Worm (Caenorhabditis elegans) whole organism, L2 larva: ENCODE data around the gene ubh-2.

ENCODE experiments used
- F13H6.1 ChIP-seq: sonication (generic microtip); optimal IDR thresholded peaks from 2 replicates; lab custom pipeline; 2016; ENCODE audit warnings: missing genetic modification characterization, missing compliant biosample characterization
- R02D3.7 ChIP-seq: fragments of 150-350 bp; optimal IDR thresholded peaks from 2 replicates; lab custom pipeline; 2014; ENCODE audit warnings: missing biosample characterization, missing genetic modification characterization
- Y55F3AM.14 ChIP-seq: fragments of 200-800 bp; sonication (Bioruptor generic); optimal IDR thresholded peaks from 2 replicates; lab custom pipeline; 2018; ENCODE audit warnings: mild to moderate bottlenecking, missing genetic modification characterization, missing compliant biosample characterization
- ZK546.5 ChIP-seq: sonication (generic microtip); optimal IDR thresholded peaks from 2 replicates; lab custom pipeline; 2017; ENCODE audit warnings: missing biosample characterization, missing genetic modification characterization
- alr-1 ChIP-seq: fragments of 150-350 bp; optimal IDR thresholded peaks from 2 replicates; lab custom pipeline; 2014; ENCODE audit warnings: missing biosample characterization, missing genetic modification characterization
- aly-2 ChIP-seq: fragments of 150-350 bp; optimal IDR thresholded peaks from 2 replicates; lab custom pipeline; 2014; ENCODE audit warnings: missing biosample characterization, missing genetic modification characterization
- ama-1 ChIP-seq: fragments of 150-350 bp; optimal IDR thresholded peaks from 2 replicates; lab custom pipeline; 2018; ENCODE audit warnings: inconsistent platforms
- blmp-1 ChIP-seq: sonication (generic microtip); optimal IDR thresholded peaks from 2 replicates; lab custom pipeline; 2017; ENCODE audit warnings: missing genetic modification characterization, mild to moderate bottlenecking, missing compliant biosample characterization, antibody characterized with exemption, moderate library complexity; ENCODE audit not compliant: insufficient read depth
- ceh-16 ChIP-seq: fragments of 150-350 bp; optimal IDR thresholded peaks from 2 replicates; lab custom pipeline; 2014; ENCODE audit warnings: missing biosample characterization, missing genetic modification characterization
- crh-2 ChIP-seq: sonication (generic microtip); optimal IDR thresholded peaks from 2 replicates; lab custom pipeline; 2017; ENCODE audit warnings: missing biosample characterization, missing genetic modification characterization
- elt-1 ChIP-seq: fragments of 150-350 bp; optimal IDR thresholded peaks from 2 replicates; lab custom pipeline; 2014; ENCODE audit warnings: missing biosample characterization, missing genetic modification characterization
- elt-3 ChIP-seq: sonication (generic microtip); optimal IDR thresholded peaks from 2 replicates; lab custom pipeline; 2017; ENCODE audit warnings: missing biosample characterization, missing genetic modification characterization
- fos-1 ChIP-seq: fragments of 150-350 bp; optimal IDR thresholded peaks from 2 replicates; lab custom pipeline; 2014; ENCODE audit warnings: missing biosample characterization, missing genetic modification characterization
- gmeb-1 ChIP-seq: fragments of 150-350 bp; optimal IDR thresholded peaks from 2 replicates; lab custom pipeline; 2014; ENCODE audit warnings: missing biosample characterization, missing genetic modification characterization
- lin-11 ChIP-seq: fragments of 150-350 bp; sonication (generic microtip); optimal IDR thresholded peaks from 2 replicates; lab custom pipeline; 2014; ENCODE audit warnings: missing biosample characterization, missing genetic modification characterization, inconsistent platforms, mixed read lengths
- lin-13 ChIP-seq: fragments of 150-350 bp; optimal IDR thresholded peaks from 2 replicates; lab custom pipeline; 2014; ENCODE audit warnings: missing biosample characterization, missing genetic modification reagents, missing genetic modification characterization
- lin-39 ChIP-seq: fragments of 150-350 bp; optimal IDR thresholded peaks from 2 replicates; lab custom pipeline; 2014; ENCODE audit warnings: missing biosample characterization, missing genetic modification reagents, missing genetic modification characterization
- lsy-2 ChIP-seq, 2 experiments: fragments of 150-350 bp in 1 of 2; sonication (generic microtip) in 1 of 2; optimal IDR thresholded peaks; 2 replicates each; lab custom pipeline; 2014 to 2017; ENCODE audit warnings: missing biosample characterization in 2 of 2, missing genetic modification characterization in 2 of 2
- mab-5 ChIP-seq: fragments of 150-350 bp; optimal IDR thresholded peaks from 2 replicates; lab custom pipeline; 2014; ENCODE audit warnings: missing biosample characterization, missing genetic modification characterization
- mdl-1 ChIP-seq, 2 experiments: fragments of 150-350 bp in 1 of 2; sonication (generic microtip) in 1 of 2; optimal IDR thresholded peaks; 2 replicates each; lab custom pipeline; 2017; ENCODE audit warnings: missing biosample characterization in 2 of 2, missing genetic modification characterization in 2 of 2
- nhr-10 ChIP-seq: sonication (generic microtip); optimal IDR thresholded peaks from 2 replicates; lab custom pipeline; 2017; ENCODE audit warnings: missing biosample characterization, missing genetic modification characterization
- nhr-12 ChIP-seq: fragments of 150-350 bp; optimal IDR thresholded peaks from 2 replicates; lab custom pipeline; 2014; ENCODE audit warnings: missing biosample characterization, missing genetic modification characterization
- nhr-129 ChIP-seq: fragments of 150-350 bp; optimal IDR thresholded peaks from 2 replicates; lab custom pipeline; 2014; ENCODE audit warnings: missing biosample characterization, missing genetic modification characterization
- nhr-21 ChIP-seq: fragments of 150-350 bp; optimal IDR thresholded peaks from 2 replicates; lab custom pipeline; 2014; ENCODE audit warnings: missing biosample characterization, missing genetic modification characterization
- nhr-237 ChIP-seq: fragments of 150-350 bp; optimal IDR thresholded peaks from 2 replicates; lab custom pipeline; 2014; ENCODE audit warnings: missing biosample characterization, missing genetic modification characterization
- nhr-77 ChIP-seq: fragments of 150-350 bp; optimal IDR thresholded peaks from 2 replicates; lab custom pipeline; 2014; ENCODE audit warnings: missing biosample characterization, missing genetic modification characterization
- sem-4 ChIP-seq: fragments of 150-350 bp; optimal IDR thresholded peaks from 2 replicates; lab custom pipeline; 2014; ENCODE audit warnings: missing biosample characterization, missing genetic modification reagents, missing genetic modification characterization
- sma-9 ChIP-seq, 2 experiments: fragments of 150-350 bp in 1 of 2; sonication (generic microtip) in 1 of 2; optimal IDR thresholded peaks; 2 replicates each; lab custom pipeline; 2014 to 2016; ENCODE audit warnings: missing genetic modification characterization in 2 of 2, mild to moderate bottlenecking in 1 of 2, missing biosample characterization in 1 of 2, missing compliant biosample characterization in 1 of 2, missing genetic modification reagents in 1 of 2, moderate library complexity in 1 of 2
- unc-55 ChIP-seq: fragments of 150-350 bp; sonication (generic microtip); optimal IDR thresholded peaks from 3 replicates; lab custom pipeline; 2014; ENCODE audit warnings: missing biosample characterization, missing genetic modification reagents, missing genetic modification characterization
- unc-62 ChIP-seq: fragments of 150-350 bp; optimal IDR thresholded peaks from 2 replicates; lab custom pipeline; 2014; ENCODE audit warnings: missing biosample characterization, missing genetic modification reagents, missing genetic modification characterization
- zag-1 ChIP-seq: fragments of 150-350 bp; optimal IDR thresholded peaks from 2 replicates; lab custom pipeline; 2014; ENCODE audit warnings: missing biosample characterization, missing genetic modification characterization
- ztf-11 ChIP-seq: sonication (generic microtip); optimal IDR thresholded peaks from 2 replicates; lab custom pipeline; 2017; ENCODE audit warnings: missing biosample characterization, missing genetic modification characterization
- ztf-4 ChIP-seq: fragments of 150-350 bp; optimal IDR thresholded peaks from 2 replicates; lab custom pipeline; 2014; ENCODE audit warnings: missing biosample characterization, missing genetic modification characterization

The ubh-2 gene

DNA sequence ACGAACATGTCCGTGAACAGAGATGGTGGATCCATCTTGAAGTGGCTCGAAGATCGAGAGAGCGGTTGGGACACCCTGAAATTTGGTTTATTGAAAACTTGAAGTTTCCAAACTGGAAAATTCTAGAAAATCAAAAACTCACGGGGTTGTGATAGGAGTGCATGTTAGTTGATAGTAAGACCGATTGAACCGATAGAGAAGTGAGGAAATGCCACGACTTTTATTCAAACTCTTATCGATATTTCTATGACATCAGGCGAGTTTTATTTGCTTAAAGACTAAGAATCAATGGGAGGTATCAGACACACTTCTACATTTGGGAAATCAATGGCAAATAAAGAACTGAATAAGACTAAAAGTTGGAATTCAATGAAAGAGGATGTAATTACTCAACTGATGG lies 20.8 kb downstream of the ubh-2 start, which contains the start of gene lec-10:
TSS of gene lec-10 (minus strand) at position 272 of the 400 bp plus-strand sequence.
- TF ChIP-seq ZK546.5 (no peak), gmeb-1 (tag; lab: Kevin White, UChicago) (peak; percentile 33), lin-39 (tag; lab: Kevin White, UChicago) (no peak), sma-9 (GFP tag; optimal IDR thresholded peaks at IDR 0.05; lab: Kevin White, UChicago) (peak; percentile 66), sma-9 (tag; optimal IDR thresholded peaks at IDR 0.05; lab: Kevin White, UChicago) (no peak), ztf-11 (tag; lab: Kevin White, UChicago) (no peak), F13H6.1 (tag; lab: Kevin White, UChicago) (peak; percentile 1), lin-13 (GFP tag; lab: Kevin White, UChicago) (no peak), nhr-12 (tag; lab: Kevin White, UChicago) (no peak), R02D3.7 (tag; lab: Kevin White, UChicago) (no peak), crh-2 (tag; lab: Kevin White, UChicago) (peak; percentile 55), fos-1 (peak; percentile 87)

DNA sequence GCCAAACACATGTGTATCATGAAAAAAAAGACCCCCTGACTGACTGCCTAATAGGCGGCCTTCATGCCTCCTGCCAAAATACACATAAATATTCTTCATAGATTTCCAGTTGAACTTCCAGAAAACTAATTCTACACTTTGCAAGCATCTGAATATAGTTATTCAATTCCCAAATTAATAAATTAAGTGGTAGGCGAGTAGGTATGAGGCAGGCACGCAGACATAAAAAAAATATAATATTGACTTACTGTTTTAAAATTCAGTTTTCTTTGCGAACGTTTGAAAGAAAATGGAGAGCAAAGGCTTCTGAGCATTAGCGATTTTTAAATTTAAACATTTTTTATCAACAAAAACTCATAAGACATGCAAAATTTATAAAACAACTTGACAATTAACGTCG lies 21.7 kb downstream of the ubh-2 start:
- TF ChIP-seq ama-1 (peak; percentile 33), gmeb-1 (tag; lab: Kevin White, UChicago) (peak; percentile 41), nhr-77 (tag; lab: Kevin White, UChicago) (no peak), lsy-2 (tag; optimal IDR thresholded peaks at IDR 0.05; lab: Kevin White, UChicago) (no peak), lin-13 (GFP tag; lab: Kevin White, UChicago) (peak; percentile 44), crh-2 (tag; lab: Kevin White, UChicago) (peak; percentile 67), zag-1 (tag; lab: Kevin White, UChicago) (no peak)
- TF ChIP-seq, all 48 proteins: peak for 4

DNA sequence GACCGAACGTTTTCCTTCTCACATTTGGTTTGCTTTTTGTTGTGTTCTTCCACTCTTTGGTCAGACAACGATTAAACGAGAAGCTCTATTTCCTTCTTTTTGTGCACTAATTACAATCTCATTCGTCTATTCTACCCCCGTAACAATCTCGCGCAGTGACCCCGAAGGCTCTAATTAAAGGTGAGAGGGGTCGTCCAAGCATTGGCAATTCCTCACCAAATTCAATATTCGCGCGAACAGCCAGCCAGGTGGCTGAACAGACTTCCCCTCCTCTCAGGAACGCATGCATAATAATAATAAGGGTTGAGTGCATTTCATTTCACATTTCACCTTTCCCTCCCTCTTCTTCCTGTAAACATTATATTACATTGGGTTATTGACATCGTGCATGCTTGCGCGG lies 24.5 kb downstream of the ubh-2 start:
- TF ChIP-seq nhr-237 (tag; lab: Kevin White, UChicago), result no peak
- TF ChIP-seq nhr-12 (tag; lab: Kevin White, UChicago), result no peak
- no peak for TF ChIP-seq nhr-77 (tag; lab: Kevin White, UChicago)
- no peak for TF ChIP-seq ztf-11 (tag; lab: Kevin White, UChicago)
- TF ChIP-seq lin-11 (tag; lab: Kevin White, UChicago), result no peak
- TF ChIP-seq sem-4 (tag; lab: Kevin White, UChicago), result no peak
- no peak for TF ChIP-seq unc-55 (GFP tag; lab: Kevin White, UChicago)
- no peak for TF ChIP-seq blmp-1 (tag; lab: Kevin White, UChicago)
- no peak for TF ChIP-seq unc-62 (GFP tag; lab: Kevin White, UChicago)
- no peak for TF ChIP-seq crh-2 (tag; lab: Kevin White, UChicago)
- TF ChIP-seq nhr-21 (tag; lab: Kevin White, UChicago), result no peak
- no peak for TF ChIP-seq elt-3 (tag; lab: Kevin White, UChicago)
- TF ChIP-seq sma-9 (GFP tag; optimal IDR thresholded peaks at IDR 0.05; lab: Kevin White, UChicago), result no peak
- no peak for TF ChIP-seq sma-9 (tag; optimal IDR thresholded peaks at IDR 0.05; lab: Kevin White, UChicago)
- no peak for TF ChIP-seq alr-1 (tag; lab: Kevin White, UChicago)
- no peak for TF ChIP-seq ceh-16 (tag; lab: Kevin White, UChicago)
- TF ChIP-seq mdl-1 (tag; optimal IDR thresholded peaks at IDR 0.05; lab: Kevin White, UChicago), result no peak
- TF ChIP-seq nhr-10 (tag; lab: Kevin White, UChicago), result no peak
- no peak for TF ChIP-seq Y55F3AM.14
- TF ChIP-seq, all 48 proteins: peak for 0

DNA sequence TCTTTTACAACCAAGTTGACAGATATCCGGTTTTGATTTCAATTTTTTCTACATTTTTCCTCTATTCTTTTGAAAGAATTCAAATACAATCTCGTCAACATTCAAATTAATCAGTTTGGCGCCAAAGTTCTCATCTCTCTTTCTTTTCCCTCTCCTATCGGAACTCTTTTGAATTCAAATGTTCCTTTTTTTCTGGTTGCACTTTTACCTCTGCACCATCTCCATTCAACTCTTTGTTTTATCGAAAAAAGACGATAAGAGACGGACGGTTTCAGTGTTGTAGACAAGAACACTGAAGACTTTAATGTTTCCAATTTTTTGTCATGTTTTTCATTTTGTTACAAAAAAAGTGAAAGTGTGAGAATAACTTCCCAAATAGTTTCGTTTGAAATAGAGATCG lies 33.6 kb downstream of the ubh-2 start:
- peak; percentile 89 for TF ChIP-seq fos-1
- no peak for TF ChIP-seq F13H6.1 (tag; lab: Kevin White, UChicago)

DNA sequence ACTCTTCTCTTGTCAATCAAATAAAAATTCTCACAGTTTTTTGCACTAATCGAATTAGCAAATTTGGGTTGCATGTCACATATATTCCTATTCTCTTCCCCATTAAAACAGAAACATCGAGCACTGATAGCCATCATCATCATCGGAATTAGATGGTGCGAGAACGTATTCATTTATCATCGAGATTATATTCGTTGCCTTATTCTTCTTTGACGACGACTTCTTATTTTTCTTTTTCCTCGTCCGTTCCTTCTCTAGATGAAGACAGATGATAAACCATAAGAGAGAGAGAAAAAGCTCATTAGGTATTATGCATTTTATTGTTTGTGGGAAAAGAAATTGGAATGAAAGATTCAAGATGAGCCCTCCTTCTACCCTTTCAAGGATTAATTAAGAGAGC lies 38.4 kb downstream of the ubh-2 start:
- TF ChIP-seq lin-11 (tag; lab: Kevin White, UChicago) (no peak), mab-5 (peak; percentile 13), unc-55 (GFP tag; lab: Kevin White, UChicago) (peak; percentile 47), lin-13 (GFP tag; lab: Kevin White, UChicago) (no peak)

DNA sequence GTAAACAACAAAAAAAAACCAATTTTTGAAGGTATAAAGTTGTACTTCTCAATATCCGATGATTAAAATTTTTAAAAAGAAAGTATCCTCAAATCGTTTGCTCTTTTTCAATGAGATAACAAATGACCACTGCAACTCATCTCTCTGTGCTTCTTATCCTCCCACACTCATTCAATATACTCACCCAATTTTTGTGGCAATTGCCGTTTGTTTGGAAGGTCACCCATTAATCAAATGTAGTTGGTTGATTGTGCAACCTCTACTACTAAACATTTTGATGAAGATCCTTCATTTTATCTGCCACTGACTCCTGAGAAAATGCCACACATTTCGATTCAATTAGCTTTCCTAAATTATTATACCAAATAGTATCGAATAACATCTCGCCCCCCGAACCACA lies 41.9 kb downstream of the ubh-2 start:
- TF ChIP-seq F13H6.1 (tag; lab: Kevin White, UChicago) (peak; percentile 2), aly-2 (tag; lab: Kevin White, UChicago) (no peak), ztf-4 (tag; lab: Kevin White, UChicago) (no peak), gmeb-1 (tag; lab: Kevin White, UChicago) (no peak), sma-9 (GFP tag; optimal IDR thresholded peaks at IDR 0.05; lab: Kevin White, UChicago) (peak; percentile 14), sma-9 (tag; optimal IDR thresholded peaks at IDR 0.05; lab: Kevin White, UChicago) (no peak), nhr-129 (peak; percentile 14), elt-1 (tag; lab: Kevin White, UChicago) (no peak)
- TF ChIP-seq, all 48 proteins: peak for 3
